Fruit fly (Drosophila melanogaster) whole organism, embryonic: ENCODE results near the gene Cyp313a1.

ENCODE experiments used
- Blimp-1 ChIP-seq: fragments of 200-800 bp; sonication (Bioruptor generic); optimal IDR thresholded peaks from 3 replicates; lab custom pipeline; 2018; ENCODE audit warnings: missing biosample characterization, missing genetic modification characterization, mild to moderate bottlenecking, moderate library complexity, missing genetic modification reagents
- CG1024 ChIP-seq: fragments of 200-800 bp; sonication (Bioruptor generic); IDR thresholded peaks from 2 replicates; pipeline ENCODE4 v1.3.6; 2022; ENCODE audit warnings: missing biosample characterization, missing genetic modification characterization
- CG11723 ChIP-seq: fragments of 200-800 bp; sonication (Bioruptor generic); optimal IDR thresholded peaks from 2 replicates; lab custom pipeline; 2017; ENCODE audit warnings: missing biosample characterization, mild to moderate bottlenecking, missing genetic modification characterization
- CG14667 ChIP-seq: fragments of 200-800 bp; sonication (Bioruptor generic); IDR thresholded peaks from 2 replicates; pipeline ENCODE4 v1.3.6; 2022; ENCODE audit warnings: missing biosample characterization, missing genetic modification characterization
- CG1603 ChIP-seq: fragments of 200-800 bp; sonication (Bioruptor generic); optimal IDR thresholded peaks from 2 replicates; lab custom pipeline; 2019; ENCODE audit warnings: missing biosample characterization, mild to moderate bottlenecking, missing genetic modification characterization, moderate library complexity
- CG17612 ChIP-seq: fragments of 200-800 bp; sonication (Bioruptor generic); IDR thresholded peaks from 2 replicates; pipeline ENCODE4 v1.3.6; 2022; ENCODE audit warnings: missing biosample characterization, missing genetic modification characterization
- CG17802 ChIP-seq: fragments of 200-800 bp; sonication (Bioruptor generic); optimal IDR thresholded peaks from 2 replicates; lab custom pipeline; 2018; ENCODE audit warnings: missing biosample characterization, mild to moderate bottlenecking, missing genetic modification characterization, moderate library complexity
- CG2678 ChIP-seq: fragments of 200-800 bp; sonication (Bioruptor generic); optimal IDR thresholded peaks from 3 replicates; lab custom pipeline; 2019; ENCODE audit warnings: missing biosample characterization, mild to moderate bottlenecking, missing genetic modification characterization, moderate library complexity
- CG31441 ChIP-seq: fragments of 200-800 bp; sonication (Bioruptor generic); IDR thresholded peaks from 2 replicates; pipeline ENCODE4 v1.3.6; 2022; ENCODE audit warnings: missing biosample characterization, missing genetic modification characterization
- CG33213 ChIP-seq: fragments of 200-800 bp; sonication (Bioruptor generic); optimal IDR thresholded peaks from 3 replicates; lab custom pipeline; 2016; ENCODE audit warnings: missing biosample characterization, missing genetic modification characterization
- CG34224 ChIP-seq: fragments of 200-800 bp; sonication (Bioruptor generic); IDR thresholded peaks from 3 replicates; pipeline ENCODE4 v1.3.6; 2022; ENCODE audit warnings: missing biosample characterization, missing genetic modification characterization; ENCODE audit not compliant: partially characterized antibody
- CG5953 ChIP-seq: fragments of 200-800 bp; sonication (Bioruptor generic); IDR thresholded peaks from 2 replicates; pipeline ENCODE4 v1.3.6; 2022; ENCODE audit warnings: missing biosample characterization, missing genetic modification characterization
- CG6791 ChIP-seq: fragments of 200-800 bp; sonication (Bioruptor generic); IDR thresholded peaks from 3 replicates; pipeline ENCODE4 v1.3.6; 2022; ENCODE audit warnings: missing biosample characterization, missing genetic modification characterization; ENCODE audit not compliant: partially characterized antibody
- CG7839 ChIP-seq: fragments of 200-800 bp; sonication (Bioruptor generic); optimal IDR thresholded peaks from 3 replicates; lab custom pipeline; 2018; ENCODE audit warnings: missing biosample characterization, mild to moderate bottlenecking, missing genetic modification characterization, moderate library complexity
- CG8281 ChIP-seq: fragments of 200-800 bp; sonication (Bioruptor generic); optimal IDR thresholded peaks from 2 replicates; lab custom pipeline; 2018; ENCODE audit warnings: missing biosample characterization, mild to moderate bottlenecking, missing genetic modification characterization, moderate library complexity
- CG8924 ChIP-seq: fragments of 200-800 bp; optimal IDR thresholded peaks from 3 replicates; lab custom pipeline; 2019; ENCODE audit warnings: missing biosample characterization, mild to moderate bottlenecking, missing genetic modification characterization, moderate library complexity
- Chrac-16 ChIP-seq: fragments of 200-800 bp; sonication (Bioruptor generic); optimal IDR thresholded peaks from 3 replicates; lab custom pipeline; 2016; ENCODE audit warnings: missing biosample characterization, missing genetic modification characterization
- Dref ChIP-seq: fragments of 200-800 bp; sonication (Bioruptor generic); IDR thresholded peaks from 2 replicates; pipeline ENCODE4 v1.3.6; 2022; ENCODE audit warnings: missing biosample characterization, missing genetic modification characterization
- ERR ChIP-seq: fragments of 200-800 bp; sonication (Bioruptor generic); optimal IDR thresholded peaks from 2 replicates; lab custom pipeline; 2016; ENCODE audit warnings: missing biosample characterization, missing genetic modification characterization
- Gug ChIP-seq: fragments of 200-800 bp; sonication (Bioruptor generic); IDR thresholded peaks from 4 replicates; pipeline ENCODE4 v1.3.6; 2022; ENCODE audit warnings: missing biosample characterization, missing genetic modification characterization
- Hmx ChIP-seq: fragments of 200-800 bp; sonication (Bioruptor generic); optimal IDR thresholded peaks from 2 replicates; lab custom pipeline; 2016; ENCODE audit warnings: missing biosample characterization, missing genetic modification characterization
- Stat92E ChIP-seq, 3 experiments: fragments of >200 bp in 2 of 3; fragments of 200-800 bp in 1 of 3; sonication (Bioruptor generic) in 1 of 3; optimal IDR thresholded peaks; 2 replicates each; lab custom pipeline; 2017 to 2019; ENCODE audit warnings: missing biosample characterization in 3 of 3, missing genetic modification characterization in 3 of 3, mild to moderate bottlenecking in 1 of 3, moderate library complexity in 1 of 3
- abd-A ChIP-seq: fragments of 200-800 bp; sonication (Bioruptor generic); optimal IDR thresholded peaks from 3 replicates; lab custom pipeline; 2019; ENCODE audit warnings: missing biosample characterization, mild to moderate bottlenecking, missing genetic modification characterization, moderate library complexity
- amos ChIP-seq: fragments of 200-800 bp; sonication (Bioruptor generic); IDR thresholded peaks from 2 replicates; pipeline ENCODE4 v1.3.6; 2022; ENCODE audit warnings: missing biosample characterization, missing genetic modification characterization; ENCODE audit not compliant: partially characterized antibody
- bowl ChIP-seq: fragments of 200-800 bp; sonication (Bioruptor generic); IDR thresholded peaks from 2 replicates; pipeline ENCODE4 v1.3.6; 2022; ENCODE audit warnings: missing biosample characterization, missing genetic modification characterization
- cato ChIP-seq: fragments of 200-800 bp; sonication (Bioruptor generic); optimal IDR thresholded peaks from 2 replicates; lab custom pipeline; 2016; ENCODE audit warnings: missing biosample characterization, missing genetic modification characterization, borderline replicate concordance
- cg ChIP-seq: fragments of 200-800 bp; sonication (Bioruptor generic); optimal IDR thresholded peaks from 3 replicates; lab custom pipeline; 2019; ENCODE audit warnings: missing biosample characterization, mild to moderate bottlenecking, missing genetic modification characterization, moderate library complexity
- chm ChIP-seq: fragments of 200-800 bp; sonication (Bioruptor generic); IDR thresholded peaks from 2 replicates; pipeline ENCODE4 v1.3.6; 2022; ENCODE audit warnings: missing biosample characterization, missing genetic modification characterization
- cwo ChIP-seq: fragments of 200-800 bp; sonication (Bioruptor generic); optimal IDR thresholded peaks from 3 replicates; lab custom pipeline; 2017; ENCODE audit warnings: missing biosample characterization, missing genetic modification characterization, mild to moderate bottlenecking, moderate library complexity, missing genetic modification reagents
- disco-r ChIP-seq: fragments of 200-800 bp; sonication (Bioruptor generic); optimal IDR thresholded peaks from 2 replicates; lab custom pipeline; 2016; ENCODE audit warnings: missing biosample characterization, missing genetic modification characterization
- gfzf ChIP-seq: fragments of 200-800 bp; sonication (Bioruptor generic); optimal IDR thresholded peaks from 2 replicates; lab custom pipeline; 2016; ENCODE audit warnings: missing biosample characterization, mild to moderate bottlenecking, missing genetic modification characterization, moderate library complexity
- grau ChIP-seq: fragments of 200-800 bp; optimal IDR thresholded peaks from 3 replicates; lab custom pipeline; 2019; ENCODE audit warnings: missing biosample characterization, mild to moderate bottlenecking, missing genetic modification characterization, moderate library complexity
- gro ChIP-seq: fragments of 200-800 bp; sonication (Bioruptor generic); optimal IDR thresholded peaks from 2 replicates; lab custom pipeline; 2016; ENCODE audit warnings: missing biosample characterization, missing genetic modification characterization
- hbn ChIP-seq: fragments of 200-800 bp; sonication (Bioruptor generic); IDR thresholded peaks from 2 replicates; pipeline ENCODE4 v1.3.6; 2022; ENCODE audit warnings: missing biosample characterization, missing genetic modification characterization; ENCODE audit not compliant: partially characterized antibody
- kni ChIP-seq: fragments of 200-800 bp; sonication (Bioruptor generic); optimal IDR thresholded peaks from 3 replicates; lab custom pipeline; 2017; ENCODE audit warnings: mild to moderate bottlenecking, missing biosample characterization, missing genetic modification reagents, missing genetic modification characterization
- maf-S ChIP-seq: fragments of 200-800 bp; sonication (Bioruptor generic); optimal IDR thresholded peaks from 2 replicates; lab custom pipeline; 2016; ENCODE audit warnings: missing biosample characterization, missing genetic modification characterization
- nerfin-1 ChIP-seq: fragments of 200-800 bp; sonication (Bioruptor generic); optimal IDR thresholded peaks from 3 replicates; lab custom pipeline; 2019; ENCODE audit warnings: missing biosample characterization, mild to moderate bottlenecking, missing genetic modification characterization, moderate library complexity
- nerfin-2 ChIP-seq: fragments of 200-800 bp; sonication (Bioruptor generic); IDR thresholded peaks from 2 replicates; pipeline ENCODE4 v1.3.6; 2022; ENCODE audit warnings: missing biosample characterization, missing genetic modification characterization; ENCODE audit not compliant: partially characterized antibody
- pros ChIP-seq: fragments of 200-800 bp; sonication (Bioruptor generic); optimal IDR thresholded peaks from 3 replicates; lab custom pipeline; 2019; ENCODE audit warnings: missing biosample characterization, mild to moderate bottlenecking, missing genetic modification characterization, moderate library complexity
- ro ChIP-seq: fragments of 200-800 bp; sonication (Bioruptor generic); IDR thresholded peaks from 2 replicates; pipeline ENCODE4 v1.3.6; 2022; ENCODE audit warnings: missing biosample characterization, missing genetic modification characterization
- sima ChIP-seq: fragments of 200-800 bp; sonication (Bioruptor generic); optimal IDR thresholded peaks from 2 replicates; lab custom pipeline; 2016; ENCODE audit warnings: missing biosample characterization, missing genetic modification characterization
- sisA ChIP-seq: fragments of 200-800 bp; sonication (Bioruptor generic); IDR thresholded peaks from 2 replicates; pipeline ENCODE4 v1.3.6; 2022; ENCODE audit warnings: missing biosample characterization, missing genetic modification characterization
- sob ChIP-seq: fragments of 200-800 bp; sonication (Bioruptor generic); IDR thresholded peaks from 2 replicates; pipeline ENCODE4 v1.3.6; 2022; ENCODE audit warnings: missing biosample characterization, missing genetic modification characterization
- sqz ChIP-seq: fragments of 200-800 bp; sonication (Bioruptor generic); optimal IDR thresholded peaks from 3 replicates; lab custom pipeline; 2018; ENCODE audit warnings: missing biosample characterization, mild to moderate bottlenecking, missing genetic modification characterization
- tgo ChIP-seq: fragments of 200-800 bp; sonication (Bioruptor generic); IDR thresholded peaks from 3 replicates; pipeline ENCODE4 v1.3.6; 2022; ENCODE audit warnings: missing biosample characterization, missing genetic modification characterization
- tll ChIP-seq, 2 experiments: fragments of 200-800 bp in 1 of 2; fragments of >200 bp in 1 of 2; sonication (Bioruptor generic) in 1 of 2; optimal IDR thresholded peaks; 2 replicates each; lab custom pipeline; 2017 to 2019; ENCODE audit warnings: missing biosample characterization in 2 of 2, missing genetic modification characterization in 2 of 2, mild to moderate bottlenecking in 1 of 2, moderate library complexity in 1 of 2
- trem ChIP-seq: fragments of 200-800 bp; optimal IDR thresholded peaks from 3 replicates; lab custom pipeline; 2019; ENCODE audit warnings: missing biosample characterization, mild to moderate bottlenecking, missing genetic modification characterization, moderate library complexity
- twi ChIP-seq: fragments of 200-800 bp; optimal IDR thresholded peaks from 2 replicates; lab custom pipeline; 2019; ENCODE audit warnings: missing biosample characterization, mild to moderate bottlenecking, missing genetic modification characterization, moderate library complexity
- zen ChIP-seq: fragments of 200-800 bp; sonication (Bioruptor generic); optimal IDR thresholded peaks from 3 replicates; lab custom pipeline; 2018; ENCODE audit warnings: missing biosample characterization, mild to moderate bottlenecking, missing genetic modification characterization, moderate library complexity
- zen2 ChIP-seq: fragments of 200-800 bp; sonication (Bioruptor generic); IDR thresholded peaks from 3 replicates; pipeline ENCODE4 v1.3.6; 2022; ENCODE audit warnings: missing biosample characterization, missing genetic modification characterization; ENCODE audit not compliant: partially characterized antibody

Gene Cyp313a1

DNA sequence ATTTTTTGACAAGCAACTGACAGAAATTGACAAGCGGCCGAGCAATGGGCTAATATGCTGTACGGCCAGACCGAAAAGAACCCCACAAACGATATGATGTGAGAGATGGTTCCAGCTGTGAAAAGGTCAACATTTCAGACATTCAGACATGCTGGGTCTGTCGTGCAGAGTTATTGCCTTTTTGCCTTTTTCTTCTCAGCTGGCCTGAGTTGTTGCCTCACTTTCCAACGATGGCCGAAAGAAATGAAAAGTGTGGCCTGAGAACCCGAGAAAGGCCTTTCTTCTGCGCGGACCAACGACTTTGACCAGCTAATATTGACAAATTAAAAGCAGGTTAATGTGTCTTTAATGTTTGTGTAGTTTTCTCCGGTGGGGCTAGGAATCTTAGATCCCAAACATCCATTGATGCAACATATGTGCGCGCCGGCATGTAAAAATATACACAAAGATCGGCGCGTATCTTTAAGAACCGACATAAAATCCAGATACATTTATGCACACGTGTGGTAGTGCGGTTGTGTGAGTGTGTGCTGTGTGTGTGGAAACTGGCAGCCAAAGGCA, 42.9 kb upstream of the Cyp313a1 start:
- no peak for TF ChIP-seq grau
- TF ChIP-seq CG2678: no peak
- peak; percentile 49 for TF ChIP-seq pros
- TF ChIP-seq CG6791: 0 out of 3 replicates have a peak, but pooled peaks have one; percentile 36
- no peak for TF ChIP-seq CG14667 (GFP tag; lab: Robert Waterston, UW)
- TF ChIP-seq twi (tag; lab: Kevin White, UChicago): peak; percentile 97
- TF ChIP-seq sima (GFP tag; lab: Kevin White, UChicago): no peak
- no peak for TF ChIP-seq nerfin-2 (GFP tag; lab: Robert Waterston, UW)
- no peak for TF ChIP-seq CG8281 (tag; lab: Kevin White, UChicago)
- TF ChIP-seq chm (GFP tag; lab: Robert Waterston, UW): peak; percentile 9; the same call in 1 of the 2 replicates
- no peak for TF ChIP-seq CG8924
- TF ChIP-seq tll (GFP tag; optimal IDR thresholded peaks at IDR 0.05; lab: Kevin White, UChicago): peak in 1 of 2 experiments; percentile 24
- TF ChIP-seq Blimp-1 (GFP tag; lab: Kevin White, UChicago): peak; percentile 92
- no peak for TF ChIP-seq nerfin-1 (tag; lab: Kevin White, UChicago)
- no peak for TF ChIP-seq sisA (GFP tag; lab: Robert Waterston, UW)
- TF ChIP-seq abd-A (tag; lab: Kevin White, UChicago): no peak
- TF ChIP-seq CG7839 (tag; lab: Kevin White, UChicago): no peak
- TF ChIP-seq CG17612 (GFP tag; lab: Robert Waterston, UW): no peak
- TF ChIP-seq gro: no peak
- TF ChIP-seq Chrac-16 (GFP tag; lab: Kevin White, UChicago): no peak
- TF ChIP-seq bowl: no peak
- no peak for TF ChIP-seq Gug (GFP tag; lab: Robert Waterston, UW)
- peak; percentile 52 for TF ChIP-seq kni (GFP tag; lab: Kevin White, UChicago)
- peak; percentile 82 for TF ChIP-seq cg (GFP tag; lab: Kevin White, UChicago)
- TF ChIP-seq disco-r (GFP tag; lab: Kevin White, UChicago): no peak
- no peak for TF ChIP-seq CG31441
- no peak for TF ChIP-seq tgo
- TF ChIP-seq CG1603 (tag; lab: Kevin White, UChicago): no peak
- no peak for TF ChIP-seq CG34224
- peak; percentile 71 for TF ChIP-seq zen

DNA sequence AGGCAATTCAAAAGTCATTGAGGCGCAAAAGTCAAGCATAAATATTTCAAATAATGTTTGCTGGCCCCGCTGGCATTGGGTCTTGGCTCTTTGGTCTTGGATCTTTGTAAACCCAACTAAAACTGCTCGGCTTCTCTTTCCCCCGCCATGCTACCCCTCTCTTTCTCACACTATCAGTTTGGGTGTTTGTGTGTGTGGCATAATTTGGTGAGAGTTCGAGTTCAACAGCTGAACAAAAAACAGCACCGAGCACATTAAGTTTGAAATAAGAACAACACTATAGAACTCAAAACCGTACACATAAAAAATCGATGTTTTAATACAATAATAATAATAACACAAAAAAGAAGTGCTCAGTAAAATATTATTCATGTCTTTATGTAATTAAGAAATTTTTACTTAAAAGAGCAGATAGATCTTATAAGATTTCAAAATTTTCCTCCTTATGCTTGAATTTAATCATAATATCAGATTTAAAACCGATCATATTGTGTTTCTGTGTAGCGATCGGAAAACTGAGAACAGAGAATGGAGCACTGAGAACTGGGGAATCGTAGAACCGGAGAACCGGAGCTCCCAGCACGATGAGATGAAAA, 42.3 kb upstream of the Cyp313a1 start:
- TF ChIP-seq trem (tag; lab: Kevin White, UChicago) (peak; percentile 89), gfzf (GFP tag; lab: Kevin White, UChicago) (no peak), Stat92E (GFP tag; optimal IDR thresholded peaks at IDR 0.05; lab: Kevin White, UChicago) (no peak), ro (GFP tag; lab: Robert Waterston, UW) (peak; percentile 13; the same call in 1 of the 2 replicates), CG33213 (no peak), ERR (GFP tag; lab: Kevin White, UChicago) (no peak), amos (GFP tag; lab: Robert Waterston, UW) (no peak), cwo (GFP tag; lab: Kevin White, UChicago) (peak; percentile 78), CG1024 (GFP tag; lab: Robert Waterston, UW) (no peak), sqz (GFP tag; lab: Kevin White, UChicago) (peak; percentile 75), hbn (GFP tag; lab: Robert Waterston, UW) (no peak), disco-r (GFP tag; lab: Kevin White, UChicago) (no peak), Hmx (GFP tag; lab: Kevin White, UChicago) (no peak), maf-S (GFP tag; lab: Kevin White, UChicago) (no peak), sob (GFP tag; lab: Robert Waterston, UW) (peak; percentile 71), CG17802 (no peak), zen2 (GFP tag; lab: Robert Waterston, UW) (no peak), CG5953 (GFP tag; lab: Robert Waterston, UW) (no peak), cato (GFP tag; lab: Kevin White, UChicago) (peak; percentile 64), Dref (GFP tag; lab: Robert Waterston, UW) (no peak), CG11723 (peak; percentile 11)
